Fruit fly (Drosophila melanogaster): ENCODE data around the gene CG13081.
A peak's percentile ranks its signal among the peaks of the same experiment; 100 is the strongest.

Gene CG13081

DNA sequence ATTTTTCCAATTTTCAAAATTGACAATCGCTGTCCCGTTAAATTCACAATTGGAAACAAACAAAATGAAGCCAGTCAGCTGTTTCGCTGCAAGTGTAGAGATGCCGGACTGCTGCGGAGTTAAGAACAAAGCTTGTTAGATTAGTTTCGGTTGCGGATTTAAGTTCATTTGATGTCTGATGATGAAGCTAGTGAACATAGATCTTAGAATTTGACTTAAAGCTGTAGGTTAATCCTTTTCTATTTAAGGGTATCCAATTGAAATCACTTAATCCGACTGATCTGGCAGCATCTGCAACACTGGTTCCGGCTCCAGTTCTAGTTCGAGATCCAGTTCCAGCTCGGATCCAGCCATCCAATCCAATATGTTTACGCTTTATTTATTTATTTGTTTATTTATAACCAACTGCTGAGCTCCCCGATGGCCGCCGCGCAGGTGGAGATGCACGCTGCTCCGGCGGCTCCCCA lies 43.6 kb downstream of the CG13081 start, which contains the start of the genes PCNA2 and CG10366 (continued):
- TF ChIP-seq Abd-B (GFP tag; optimal IDR thresholded peaks at IDR 0.05) (no peak), sv (GFP tag; optimal IDR thresholded peaks at IDR 0.05) (peak; percentile 46), Dif (GFP tag; optimal IDR thresholded peaks at IDR 0.05; ENCODE audit: partially characterized antibody) (no peak), N (GFP tag; optimal IDR thresholded peaks at IDR 0.05) (no peak), GATAd (GFP tag; optimal IDR thresholded peaks at IDR 0.05) (no peak), woc (GFP tag; optimal IDR thresholded peaks at IDR 0.05) (peak; percentile 13), usp (GFP tag; optimal IDR thresholded peaks at IDR 0.05) (no peak), dsf (GFP tag; optimal IDR thresholded peaks at IDR 0.05; ENCODE audit: borderline replicate concordance) (no peak), Hr83 (GFP tag; optimal IDR thresholded peaks at IDR 0.05; ENCODE audit: poor library complexity, severe bottlenecking) (no peak), brk (GFP tag; optimal IDR thresholded peaks at IDR 0.05) (no peak), foxo (GFP tag; optimal IDR thresholded peaks at IDR 0.05) (peak in 1 of 2 experiments; percentile 84), Sp1 (GFP tag; optimal IDR thresholded peaks at IDR 0.05) (peak; percentile 66), dmrt93B (GFP tag; optimal IDR thresholded peaks at IDR 0.05) (no peak), CG9705 (GFP tag; optimal IDR thresholded peaks at IDR 0.05) (peak; percentile 72), Jra (GFP tag; optimal IDR thresholded peaks at IDR 0.05) (peak; percentile 49)

- TF ChIP-seq Hr78 (GFP tag; optimal IDR thresholded peaks at IDR 0.05) (no peak), rgr (GFP tag; optimal IDR thresholded peaks at IDR 0.05) (peak; percentile 70), HLH106 (tag; optimal IDR thresholded peaks at IDR 0.05) (peak; percentile 59), N (GFP tag; optimal IDR thresholded peaks at IDR 0.05) (no peak), sage (GFP tag; optimal IDR thresholded peaks at IDR 0.05) (no peak), Myc (optimal IDR thresholded peaks at IDR 0.05) (no peak), sv (GFP tag; optimal IDR thresholded peaks at IDR 0.05) (peak; percentile 72), psq (GFP tag; optimal IDR thresholded peaks at IDR 0.05) (peak; percentile 43), ey (GFP tag; optimal IDR thresholded peaks at IDR 0.05) (peak; percentile 55), Hr83 (GFP tag; optimal IDR thresholded peaks at IDR 0.05; ENCODE audit: poor library complexity, severe bottlenecking) (peak; percentile 72), foxo (GFP tag; optimal IDR thresholded peaks at IDR 0.05) (peak in 1 of 2 experiments; percentile 70), brk (GFP tag; optimal IDR thresholded peaks at IDR 0.05) (no peak), woc (GFP tag; optimal IDR thresholded peaks at IDR 0.05) (peak; percentile 63), fru (GFP tag; optimal IDR thresholded peaks at IDR 0.05) (peak; percentile 61), pan (optimal IDR thresholded peaks at IDR 0.05) (no peak), h (GFP tag; optimal IDR thresholded peaks at IDR 0.05) (peak; percentile 61), Sp1 (GFP tag; optimal IDR thresholded peaks at IDR 0.05) (peak; percentile 55), dsf (GFP tag; optimal IDR thresholded peaks at IDR 0.05; ENCODE audit: borderline replicate concordance) (no peak), lola (GFP tag; optimal IDR thresholded peaks at IDR 0.05) (no peak), Jra (GFP tag; optimal IDR thresholded peaks at IDR 0.05) (no peak), GATAd (GFP tag; optimal IDR thresholded peaks at IDR 0.05) (no peak), usp (GFP tag; optimal IDR thresholded peaks at IDR 0.05) (no peak), br (GFP tag; optimal IDR thresholded peaks at IDR 0.05) (peak; percentile 65), Vsx2 (GFP tag; optimal IDR thresholded peaks at IDR 0.05; ENCODE audit: partially characterized antibody) (no peak), OdsH (GFP tag; optimal IDR thresholded peaks at IDR 0.05) (peak; percentile 41), Rel (GFP tag; optimal IDR thresholded peaks at IDR 0.05) (no peak), Rel (tag; optimal IDR thresholded peaks at IDR 0.05) (peak; percentile 47)
Observed at dm6 chr2L:19586436-19587333, 46.3 kb downstream of the CG13081 start, which contains the start of gene Lar. Lar (plus strand) TSS chr2L:19586623.

DNA sequence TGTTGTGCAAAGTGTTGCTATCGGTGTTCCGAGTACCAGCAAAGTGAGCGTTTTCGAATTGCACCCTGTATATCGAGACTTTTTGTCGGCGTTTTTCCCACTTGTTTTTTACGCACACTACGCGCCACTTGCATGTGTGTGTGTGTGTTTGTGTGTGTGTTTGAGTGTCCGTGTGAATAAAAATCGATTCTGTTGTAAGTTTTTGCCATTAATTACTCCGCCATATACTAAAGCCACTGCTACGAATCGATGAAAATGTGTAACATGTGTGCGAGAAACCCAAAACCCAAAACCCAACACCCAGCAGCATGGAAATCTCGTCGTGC lies 46.9 kb downstream of the CG13081 start:
- TF ChIP-seq br (GFP tag; optimal IDR thresholded peaks at IDR 0.05) (no peak), fru (GFP tag; optimal IDR thresholded peaks at IDR 0.05) (no peak), Hnf4 (GFP tag; optimal IDR thresholded peaks at IDR 0.05) (no peak), jim (GFP tag; optimal IDR thresholded peaks at IDR 0.05) (no peak), Dif (GFP tag; optimal IDR thresholded peaks at IDR 0.05; ENCODE audit: partially characterized antibody) (no peak), N (GFP tag; optimal IDR thresholded peaks at IDR 0.05) (peak; percentile 66), Vsx2 (GFP tag; optimal IDR thresholded peaks at IDR 0.05; ENCODE audit: partially characterized antibody) (no peak), GATAd (GFP tag; optimal IDR thresholded peaks at IDR 0.05) (no peak), sv (GFP tag; optimal IDR thresholded peaks at IDR 0.05) (no peak)

Data from whole organism, wandering third instar larva.